Fruit fly (Drosophila melanogaster) whole organism, prepupa: Measurements from ENCODE around the gene CG43980.

Experiments
- Blimp-1 ChIP-seq: fragments of 200-800 bp; sonication (Bioruptor generic); optimal IDR thresholded peaks from 3 replicates; lab custom pipeline; 2017; ENCODE audit warnings: missing biosample characterization, missing genetic modification characterization, mild to moderate bottlenecking, moderate library complexity, missing genetic modification reagents
- CG10631 ChIP-seq: fragments of 200-800 bp; sonication (Bioruptor generic); optimal IDR thresholded peaks from 2 replicates; lab custom pipeline; 2016; ENCODE audit warnings: missing biosample characterization, missing genetic modification characterization
- CG31627 ChIP-seq: fragments of 200-800 bp; sonication (Bioruptor generic); optimal IDR thresholded peaks from 3 replicates; lab custom pipeline; 2016; ENCODE audit warnings: missing biosample characterization, missing genetic modification characterization
- CG6808 ChIP-seq: fragments of 200-800 bp; sonication (Bioruptor generic); optimal IDR thresholded peaks from 3 replicates; lab custom pipeline; 2017; ENCODE audit warnings: missing biosample characterization, missing genetic modification characterization, mild to moderate bottlenecking, moderate library complexity, missing genetic modification reagents
- CG6854 ChIP-seq: fragments of 200-800 bp; sonication (Bioruptor generic); optimal IDR thresholded peaks from 2 replicates; lab custom pipeline; 2017; ENCODE audit warnings: missing biosample characterization, mild to moderate bottlenecking, missing genetic modification characterization
- CG7368 ChIP-seq: fragments of 200-800 bp; sonication (Bioruptor generic); optimal IDR thresholded peaks from 3 replicates; lab custom pipeline; 2016; ENCODE audit warnings: missing biosample characterization, missing genetic modification characterization
- CG8119 ChIP-seq: fragments of 200-800 bp; sonication (Bioruptor generic); IDR thresholded peaks from 3 replicates; pipeline ENCODE4 v1.3.6; 2022; ENCODE audit warnings: missing biosample characterization, missing genetic modification characterization
- Eip75B ChIP-seq: fragments of 200-800 bp; sonication (Bioruptor generic); optimal IDR thresholded peaks from 3 replicates; lab custom pipeline; 2016; ENCODE audit warnings: missing biosample characterization, missing genetic modification characterization
- Ets21C ChIP-seq: fragments of 200-800 bp; sonication (Bioruptor generic); optimal IDR thresholded peaks from 3 replicates; lab custom pipeline; 2016; ENCODE audit warnings: missing biosample characterization, missing genetic modification characterization
- Gug ChIP-seq: fragments of 200-800 bp; sonication (Bioruptor generic); IDR thresholded peaks from 2 replicates; pipeline ENCODE4 v1.3.6; 2022; ENCODE audit warnings: missing biosample characterization, missing genetic modification characterization
- Lpt ChIP-seq: fragments of 200-800 bp; sonication (Bioruptor generic); optimal IDR thresholded peaks from 3 replicates; lab custom pipeline; 2016; ENCODE audit warnings: missing biosample characterization, missing genetic modification characterization
- Met ChIP-seq: fragments of 200-800 bp; sonication (Bioruptor generic); optimal IDR thresholded peaks from 3 replicates; lab custom pipeline; 2016; ENCODE audit warnings: missing biosample characterization, missing genetic modification characterization
- acj6 ChIP-seq: fragments of 200-800 bp; sonication (Bioruptor generic); optimal IDR thresholded peaks from 3 replicates; lab custom pipeline; 2016; ENCODE audit warnings: missing biosample characterization, missing genetic modification characterization
- dac ChIP-seq: fragments of 200-800 bp; sonication (Bioruptor generic); optimal IDR thresholded peaks from 2 replicates; lab custom pipeline; 2017; ENCODE audit warnings: missing biosample characterization, mild to moderate bottlenecking, missing genetic modification characterization
- fd85E ChIP-seq: fragments of 200-800 bp; sonication (Bioruptor generic); optimal IDR thresholded peaks from 3 replicates; lab custom pipeline; 2016; ENCODE audit warnings: missing biosample characterization, missing genetic modification characterization
- fkh ChIP-seq: fragments of 200-800 bp; sonication (Bioruptor generic); optimal IDR thresholded peaks from 3 replicates; lab custom pipeline; 2017; ENCODE audit warnings: missing biosample characterization, mild to moderate bottlenecking, missing genetic modification characterization, moderate library complexity
- net ChIP-seq: fragments of 200-800 bp; sonication (Bioruptor generic); optimal IDR thresholded peaks from 3 replicates; lab custom pipeline; 2016; ENCODE audit warnings: missing biosample characterization, missing genetic modification characterization
- svp ChIP-seq: fragments of 200-800 bp; sonication (Bioruptor generic); peaks from one replicate; lab custom pipeline; 2016; ENCODE audit warnings: missing biosample characterization, missing genetic modification characterization
- topi ChIP-seq: fragments of 200-800 bp; sonication (Bioruptor generic); optimal IDR thresholded peaks from 3 replicates; lab custom pipeline; 2016; ENCODE audit warnings: missing biosample characterization, missing genetic modification characterization

CG43980 gene

DNA sequence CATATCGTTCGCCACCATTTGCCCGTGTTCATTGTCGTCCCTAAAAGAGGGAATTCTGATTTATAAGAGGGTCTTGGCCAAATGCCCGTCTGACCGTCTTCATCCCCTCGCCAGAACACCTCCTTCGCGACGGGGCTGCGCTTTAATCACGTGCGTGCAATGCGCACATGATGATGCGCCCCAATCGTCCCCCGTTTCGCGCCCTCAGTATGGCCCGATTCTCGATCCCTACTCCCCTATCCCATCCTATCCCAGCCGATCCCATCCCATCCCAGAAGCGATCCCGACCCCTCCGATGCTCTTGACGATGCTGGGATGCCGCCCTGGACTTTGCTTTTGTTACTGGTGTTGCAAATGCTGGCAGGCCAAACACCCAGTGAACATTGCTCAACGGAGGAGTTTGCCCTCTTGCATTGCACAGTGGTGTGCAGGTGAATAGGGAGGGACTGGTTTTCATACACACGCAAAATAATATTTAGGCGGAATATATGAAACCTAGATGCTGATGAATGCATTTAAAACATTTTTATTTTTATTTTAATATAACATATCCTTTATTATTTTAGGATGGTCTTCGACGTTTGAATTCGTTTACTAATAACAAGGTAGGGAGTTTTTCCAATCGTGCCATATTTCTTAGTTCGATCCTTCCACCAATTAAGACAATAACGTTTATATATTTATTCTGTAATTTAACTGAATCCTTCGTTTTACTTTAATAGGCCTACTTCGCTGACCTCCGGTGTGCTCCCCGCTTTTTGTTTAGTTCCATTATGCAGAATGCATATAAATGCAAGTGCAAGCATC, 65.2 kb downstream of the CG43980 start (continued):
- TF ChIP-seq fd85E (GFP tag; lab: Kevin White, UChicago) (peak; percentile 33), Eip75B (GFP tag; lab: Kevin White, UChicago) (peak; percentile 51), Blimp-1 (peak; percentile 67), Gug (GFP tag; lab: Robert Waterston, UW) (0 out of 2 replicates have a peak, but pooled peaks have one; percentile 26), CG6854 (peak; percentile 21), svp (peak; percentile 90), CG6808 (GFP tag; lab: Kevin White, UChicago) (peak; percentile 95), CG7368 (GFP tag; lab: Kevin White, UChicago) (peak; percentile 58), CG8119 (GFP tag; lab: Robert Waterston, UW) (peak; percentile 77), CG10631 (GFP tag; lab: Kevin White, UChicago) (peak; percentile 81), topi (GFP tag; lab: Kevin White, UChicago) (peak; percentile 81), net (GFP tag; lab: Kevin White, UChicago) (peak; percentile 84), Lpt (GFP tag; lab: Kevin White, UChicago) (peak; percentile 63), Met (GFP tag; lab: Kevin White, UChicago) (peak; percentile 82), CG31627 (GFP tag; lab: Kevin White, UChicago) (peak; percentile 72), fkh (GFP tag; lab: Kevin White, UChicago) (no peak), dac (GFP tag; lab: Kevin White, UChicago) (no peak), acj6 (GFP tag; lab: Kevin White, UChicago) (peak; percentile 88), Ets21C (GFP tag; lab: Kevin White, UChicago) (peak; percentile 54)
